Fruit fly (Drosophila melanogaster): ENCODE results near the gene ras.

ras gene

dm6 chrX:10775690-10776089, 31.4 kb downstream of the ras start (continued):
- peak; percentile 11 for TF ChIP-seq cwo (GFP tag; optimal IDR thresholded peaks at IDR 0.05)
- TF ChIP-seq Rx (GFP tag; IDR thresholded peaks at IDR 0.05): peak; percentile 43
- TF ChIP-seq Ets97D (GFP tag; optimal IDR thresholded peaks at IDR 0.05): no peak
- TF ChIP-seq CG1233 (GFP tag; optimal IDR thresholded peaks at IDR 0.05): peak; percentile 28
- TF ChIP-seq ind (GFP tag; optimal IDR thresholded peaks at IDR 0.05): peak; percentile 44
- no peak for TF ChIP-seq sim (GFP tag; IDR thresholded peaks at IDR 0.05)
- TF ChIP-seq ase (GFP tag; IDR thresholded peaks at IDR 0.05): peak; percentile 65; the same call in 2 of the 3 replicates
- peak; percentile 38; the same call in 2 of the 3 replicates for TF ChIP-seq tgo (GFP tag; IDR thresholded peaks at IDR 0.05)
- peak; percentile 60 for TF ChIP-seq CG7839 (tag; optimal IDR thresholded peaks at IDR 0.05)
- peak; percentile 47 for TF ChIP-seq CG12071 (GFP tag; optimal IDR thresholded peaks at IDR 0.05)
- TF ChIP-seq Dip3 (GFP tag; optimal IDR thresholded peaks at IDR 0.05): peak; percentile 14
- peak; percentile 34; the same call in 1 of the 3 replicates for TF ChIP-seq CG34422 (GFP tag; IDR thresholded peaks at IDR 0.05)
- peak; percentile 44; the same call in 1 of the 2 replicates for TF ChIP-seq Xrp1 (GFP tag; IDR thresholded peaks at IDR 0.05)
- peak; percentile 48 for TF ChIP-seq CG12219 (GFP tag; optimal IDR thresholded peaks at IDR 0.05)
- no peak for TF ChIP-seq sug (tag; optimal IDR thresholded peaks at IDR 0.05)
- peak; percentile 36 for TF ChIP-seq HmgZ (tag; optimal IDR thresholded peaks at IDR 0.05)
- TF ChIP-seq CG2889 (GFP tag; IDR thresholded peaks at IDR 0.05): 0 out of 3 replicates have a peak, but pooled peaks have one; percentile 30
- TF ChIP-seq CG8388 (GFP tag; optimal IDR thresholded peaks at IDR 0.05): peak; percentile 27
- TF ChIP-seq CG4730 (GFP tag; IDR thresholded peaks at IDR 0.05): peak; percentile 32; the same call in 1 of the 2 replicates
- peak; percentile 2 for TF ChIP-seq az2 (GFP tag; optimal IDR thresholded peaks at IDR 0.05)
- peak; percentile 51 for TF ChIP-seq vvl (GFP tag; IDR thresholded peaks at IDR 0.05)
- TF ChIP-seq CG6654 (GFP tag; optimal IDR thresholded peaks at IDR 0.05): peak; percentile 8
- no peak for TF ChIP-seq CG16815 (GFP tag; optimal IDR thresholded peaks at IDR 0.05)
- peak; percentile 53 for TF ChIP-seq gem (tag; optimal IDR thresholded peaks at IDR 0.05)
- TF ChIP-seq tup (GFP tag; optimal IDR thresholded peaks at IDR 0.05): no peak
- TF ChIP-seq pb (GFP tag; optimal IDR thresholded peaks at IDR 0.05): peak; percentile 15
- peak; percentile 28; the same call in 1 of the 2 replicates for TF ChIP-seq gsb (GFP tag; IDR thresholded peaks at IDR 0.05)
- peak; percentile 16 for TF ChIP-seq scrt (GFP tag; optimal IDR thresholded peaks at IDR 0.05)
- TF ChIP-seq Hr78 (GFP tag; optimal IDR thresholded peaks at IDR 0.05): no peak

- TF ChIP-seq Atf6 (GFP tag; IDR thresholded peaks at IDR 0.05) (peak; percentile 14; the same call in 1 of the 2 replicates), YL-1 (GFP tag; optimal IDR thresholded peaks at IDR 0.05) (peak; percentile 23), CG13287 (GFP tag; IDR thresholded peaks at IDR 0.05; ENCODE audit: partially characterized antibody) (no peak), Deaf1 (tag; optimal IDR thresholded peaks at IDR 0.05) (peak; percentile 18), CG4360 (GFP tag; IDR thresholded peaks at IDR 0.05) (no peak), unpg (GFP tag; optimal IDR thresholded peaks at IDR 0.05) (no peak), psq (GFP tag; optimal IDR thresholded peaks at IDR 0.05) (no peak), Sry-β (GFP tag; optimal IDR thresholded peaks at IDR 0.05) (no peak), sd (tag; optimal IDR thresholded peaks at IDR 0.05) (peak; percentile 23), H2.0 (GFP tag; IDR thresholded peaks at IDR 0.05) (no peak), Trl (optimal IDR thresholded peaks at IDR 0.05) (peak; percentile 57 to 71), Trl (GFP tag; optimal IDR thresholded peaks at IDR 0.05) (no peak), Abd-B (GFP tag; optimal IDR thresholded peaks at IDR 0.05) (no peak), Nf-YB (GFP tag; optimal IDR thresholded peaks at IDR 0.05) (peak; percentile 83), Nf-YC (tag; optimal IDR thresholded peaks at IDR 0.05) (peak; percentile 85), D19A (tag; optimal IDR thresholded peaks at IDR 0.05) (no peak), chinmo (GFP tag; IDR thresholded peaks at IDR 0.05; ENCODE audit: partially characterized antibody) (0 out of 4 replicates have a peak, but pooled peaks have one; percentile 59), BEAF-32 (GFP tag; optimal IDR thresholded peaks at IDR 0.05) (no peak), sqz (GFP tag; optimal IDR thresholded peaks at IDR 0.05) (peak; percentile 70), CG3163 (GFP tag; optimal IDR thresholded peaks at IDR 0.05) (peak; percentile 92), Pdp1 (GFP tag; optimal IDR thresholded peaks at IDR 0.05) (peak in 1 of 2 experiments; percentile 96)
Observed at dm6 chrX:10783374-10784064, 39.2 kb downstream of the ras start.

Data from whole organism, embryonic.